Worm (Caenorhabditis elegans): ENCODE data around the gene trf-1.

Gene trf-1

ce11 chrIII:13452824-13453223, 22.6 kb downstream of the trf-1 start:
- TF ChIP-seq nhr-80 (tag; optimal IDR thresholded peaks at IDR 0.05) (peak; percentile 47), fkh-3 (tag; optimal IDR thresholded peaks at IDR 0.05) (no peak)

- TF ChIP-seq Y56A3A.18 (GFP tag; IDR thresholded peaks at IDR 0.05) (no peak), aptf-3 (GFP tag; IDR thresholded peaks at IDR 0.05) (no peak), madf-6 (GFP tag; IDR thresholded peaks at IDR 0.05) (no peak), unc-130 (GFP tag; optimal IDR thresholded peaks at IDR 0.05) (no peak), F23B12.7 (tag; optimal IDR thresholded peaks at IDR 0.05; ENCODE audit: insufficient read depth) (no peak)
Observed at ce11 chrIII:13455207-13455606, 24.9 kb downstream of the trf-1 start, which contains the start of gene cua-1. Gene cua-1, minus strand, starts transcription at chrIII:13455307.

- 0 out of 2 replicates have a peak, but pooled peaks have one; percentile 11 for TF ChIP-seq cebp-1 (GFP tag; IDR thresholded peaks at IDR 0.05)
- peak; percentile 89 for TF ChIP-seq cebp-1 (tag; optimal IDR thresholded peaks at IDR 0.05)
- no peak for TF ChIP-seq nhr-80 (tag; optimal IDR thresholded peaks at IDR 0.05)
- no peak for TF ChIP-seq pha-4 (tag; optimal IDR thresholded peaks at IDR 0.05)
- no peak for TF ChIP-seq efl-1 (GFP tag; optimal IDR thresholded peaks at IDR 0.05)
- no peak for TF ChIP-seq hmg-1.2 (GFP tag; IDR thresholded peaks at IDR 0.05)
- TF ChIP-seq atf-7 (tag; optimal IDR thresholded peaks at IDR 0.05) = peak; percentile 13
Observed at ce11 chrIII:13455816-13456215, 25.6 kb downstream of the trf-1 start.

ce11 chrIII:13457305-13457704, 27.0 kb downstream of the trf-1 start:
- TF ChIP-seq Y53G8AR.9 (GFP tag; conservative IDR thresholded peaks at IDR 0.05) (0 out of 2 replicates have a peak, but pooled peaks have one; percentile 26), lin-54 (GFP tag; optimal IDR thresholded peaks at IDR 0.05) (peak; percentile 25), madf-10 (tag; optimal IDR thresholded peaks at IDR 0.05) (no peak), dpff-1 (tag; optimal IDR thresholded peaks at IDR 0.05) (no peak), somi-1 (GFP tag; optimal IDR thresholded peaks at IDR 0.05) (no peak)

ce11 chrIII:13458978-13459596, 28.8 kb downstream of the trf-1 start, which contains the start of gene tag-164:
Gene tag-164, plus strand, starts transcription at chrIII:13459546.
- TF ChIP-seq lag-1 (GFP tag; IDR thresholded peaks at IDR 0.05) (no peak), rcor-1 (GFP tag; IDR thresholded peaks at IDR 0.05) (no peak), unc-62 (GFP tag; optimal IDR thresholded peaks at IDR 0.05) (no peak), mcd-1 (GFP tag; IDR thresholded peaks at IDR 0.05) (no peak), lin-26 (GFP tag; IDR thresholded peaks at IDR 0.05) (no peak), ztf-25 (GFP tag; IDR thresholded peaks at IDR 0.05) (no peak), lsl-1 (GFP tag; optimal IDR thresholded peaks at IDR 0.05) (no peak), F49E8.2 (tag; optimal IDR thresholded peaks at IDR 0.05; ENCODE audit: insufficient read depth) (no peak), nfya-2 (GFP tag; IDR thresholded peaks at IDR 0.05) (no peak), ztf-28 (GFP tag; IDR thresholded peaks at IDR 0.05) (no peak), repo-1 (tag; optimal IDR thresholded peaks at IDR 0.05) (no peak), nfya-1 (tag; optimal IDR thresholded peaks at IDR 0.05; ENCODE audit: borderline replicate concordance, insufficient read depth) (no peak), F33H1.4 (GFP tag; IDR thresholded peaks at IDR 0.05) (no peak), snpc-4 (GFP tag; optimal IDR thresholded peaks at IDR 0.05) (no peak), snpc-4 (tag; optimal IDR thresholded peaks at IDR 0.05) (no peak), hsf-1 (GFP tag; IDR thresholded peaks at IDR 0.05) (no peak), K12H6.12 (tag; optimal IDR thresholded peaks at IDR 0.05) (no peak), snpc-1.3 (tag; optimal IDR thresholded peaks at IDR 0.05; ENCODE audit: insufficient read depth) (no peak), let-526 (GFP tag; IDR thresholded peaks at IDR 0.05) (no peak)
